Worm (Caenorhabditis elegans): ENCODE results near the gene C31H2.14.

Gene C31H2.14

DNA sequence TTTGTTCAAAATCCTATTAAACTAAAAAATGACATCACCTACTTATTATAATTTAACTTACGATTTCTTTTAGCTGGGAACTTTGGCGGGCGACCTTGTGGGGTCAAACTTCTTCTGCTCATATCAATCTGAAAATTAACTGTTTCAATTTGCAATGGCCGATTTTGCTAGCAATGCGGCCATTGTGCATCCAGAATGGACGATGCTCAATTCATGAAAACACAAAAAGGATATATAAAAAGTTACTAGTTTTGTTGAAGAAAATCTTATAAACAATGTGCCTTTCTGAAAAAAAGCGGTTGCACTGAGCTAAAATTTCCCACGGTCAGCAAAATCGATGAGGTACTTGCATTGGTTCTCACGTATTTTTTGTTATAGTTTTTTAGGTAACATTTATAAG lies 6.3 kb downstream of the C31H2.14 start, which contains the start of gene C31H2.3:
Gene C31H2.3, minus strand, starts transcription at position 101 of the 400 bp plus-strand sequence.
- TF ChIP-seq lsy-2 (tag; optimal IDR thresholded peaks at IDR 0.05) (no peak), ceh-62 (tag; optimal IDR thresholded peaks at IDR 0.05) (no peak), zip-11 (GFP tag; IDR thresholded peaks at IDR 0.05) (no peak), nhr-42 (GFP tag; IDR thresholded peaks at IDR 0.05) (no peak), mdl-1 (tag; optimal IDR thresholded peaks at IDR 0.05) (no peak), F10B5.3 (tag; optimal IDR thresholded peaks at IDR 0.05) (no peak), nhr-41 (GFP tag; IDR thresholded peaks at IDR 0.05) (no peak), attf-4 (tag; optimal IDR thresholded peaks at IDR 0.05) (no peak), hlh-11 (tag; optimal IDR thresholded peaks at IDR 0.05) (no peak)

DNA sequence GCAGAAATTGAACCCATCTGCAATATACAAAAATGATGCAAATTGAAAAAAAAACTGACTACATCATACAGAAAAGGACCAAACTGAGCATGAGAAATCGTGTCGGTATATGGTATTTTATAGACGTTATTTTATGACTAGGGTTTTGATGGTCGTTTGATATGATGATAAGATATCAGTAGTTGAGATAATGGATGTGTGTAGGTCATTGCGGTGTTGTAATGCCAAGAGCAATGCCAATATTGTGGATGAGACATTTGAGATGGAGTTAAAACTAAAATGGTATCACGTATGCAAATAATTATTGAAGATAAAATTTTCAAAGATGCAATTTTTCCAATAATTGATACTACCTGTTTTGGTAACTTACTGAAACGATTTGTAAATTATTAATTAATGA lies 11.6 kb downstream of the C31H2.14 start, which contains the start of gene C31H2.4:
Gene C31H2.4, minus strand, starts transcription at position 19 of the 400 bp plus-strand sequence.
- TF ChIP-seq Y105C5A.15 (GFP tag; IDR thresholded peaks at IDR 0.05) (no peak), php-3 (GFP tag; IDR thresholded peaks at IDR 0.05) (peak; percentile 60; the same call in 1 of the 2 replicates), nhr-28 (tag; optimal IDR thresholded peaks at IDR 0.05) (peak; percentile 35), dve-1 (tag; optimal IDR thresholded peaks at IDR 0.05; ENCODE audit: insufficient read depth) (peak; percentile 8), nhr-25 (tag; optimal IDR thresholded peaks at IDR 0.05; ENCODE audit: borderline replicate concordance, insufficient read depth) (no peak)

DNA sequence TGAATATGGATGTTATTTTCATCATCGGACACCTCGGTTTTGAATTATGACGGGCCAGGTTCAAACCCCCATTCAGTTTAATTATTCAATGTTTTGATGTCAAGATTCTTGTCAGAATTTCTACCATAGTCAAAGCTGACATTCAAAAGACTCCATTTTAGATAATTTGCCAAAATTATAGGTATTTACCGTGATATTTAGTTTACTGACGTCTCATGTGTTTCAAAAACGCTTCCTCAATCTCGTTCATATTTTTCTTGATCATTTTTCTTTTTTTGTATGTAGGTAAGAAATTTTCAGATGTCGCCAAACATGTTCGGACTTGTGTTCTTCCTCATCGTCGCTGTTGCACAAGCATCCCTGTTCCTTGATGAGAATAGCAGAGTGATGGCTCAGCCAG lies 14.7 kb downstream of the C31H2.14 start, which contains the start of gene EGAP5.1:
Gene EGAP5.1, plus strand, starts transcription at position 301 of the 400 bp plus-strand sequence.
- no peak for TF ChIP-seq nhr-76 (tag; optimal IDR thresholded peaks at IDR 0.05)
- no peak for TF ChIP-seq ces-1 (GFP tag; optimal IDR thresholded peaks at IDR 0.05)
- TF ChIP-seq nhr-42 (GFP tag; IDR thresholded peaks at IDR 0.05): no peak
- TF ChIP-seq T26A8.4 (GFP tag; IDR thresholded peaks at IDR 0.05): no peak
- no peak for TF ChIP-seq F37D6.2 (tag; optimal IDR thresholded peaks at IDR 0.05)

DNA sequence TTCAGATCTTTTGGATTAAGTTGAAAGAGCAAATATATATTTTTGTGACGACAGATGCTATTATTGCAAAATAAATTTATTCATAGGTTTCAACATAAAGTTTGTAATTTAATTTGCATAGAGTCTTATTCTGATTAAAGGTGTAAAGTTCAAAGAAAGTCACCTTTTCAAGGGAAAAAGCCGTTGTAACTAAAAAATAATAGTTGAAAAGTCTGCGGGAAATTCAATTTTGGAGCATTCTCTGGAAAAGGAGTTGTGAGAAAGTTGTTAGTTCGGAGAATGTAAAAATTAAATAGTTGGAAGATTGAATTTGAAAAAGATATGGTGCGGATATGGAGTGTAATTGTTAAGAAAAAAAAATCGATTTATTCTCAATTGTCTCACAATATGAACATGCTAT lies 16.0 kb downstream of the C31H2.14 start:
- no peak for TF ChIP-seq rbr-2 (tag; optimal IDR thresholded peaks at IDR 0.05)
- no peak for TF ChIP-seq zfp-3 (GFP tag; conservative IDR thresholded peaks at IDR 0.05)
- no peak for TF ChIP-seq ceh-44 (GFP tag; IDR thresholded peaks at IDR 0.05)
- TF ChIP-seq tra-1 (GFP tag; IDR thresholded peaks at IDR 0.05): no peak
- no peak for TF ChIP-seq daf-19 (GFP tag; conservative IDR thresholded peaks at IDR 0.05)
- TF ChIP-seq zip-11 (GFP tag; IDR thresholded peaks at IDR 0.05): no peak
- TF ChIP-seq spr-1 (tag; optimal IDR thresholded peaks at IDR 0.05): no peak
- no peak for TF ChIP-seq nhr-28 (tag; optimal IDR thresholded peaks at IDR 0.05)
- TF ChIP-seq unc-62 (GFP tag; optimal IDR thresholded peaks at IDR 0.05 in 1 of 2): no peak
- no peak for TF ChIP-seq unc-62 (tag; optimal IDR thresholded peaks at IDR 0.05)
- TF ChIP-seq unc-39 (tag; optimal IDR thresholded peaks at IDR 0.05): no peak
- TF ChIP-seq Y5F2A.4 (GFP tag; optimal IDR thresholded peaks at IDR 0.05): no peak
- no peak for TF ChIP-seq T20F7.1 (GFP tag; optimal IDR thresholded peaks at IDR 0.05)
- TF ChIP-seq ZK546.5 (tag; optimal IDR thresholded peaks at IDR 0.05): no peak
- TF ChIP-seq ztf-11 (tag; optimal IDR thresholded peaks at IDR 0.05): no peak
- TF ChIP-seq arid-1 (GFP tag; conservative IDR thresholded peaks at IDR 0.05): no peak
- no peak for TF ChIP-seq fkh-10 (GFP tag; optimal IDR thresholded peaks at IDR 0.05)
- no peak for TF ChIP-seq nhr-102 (tag; optimal IDR thresholded peaks at IDR 0.05)
- no peak for TF ChIP-seq T26A8.4 (GFP tag; IDR thresholded peaks at IDR 0.05)
- no peak for TF ChIP-seq Y75B8A.6 (GFP tag; IDR thresholded peaks at IDR 0.05)

DNA sequence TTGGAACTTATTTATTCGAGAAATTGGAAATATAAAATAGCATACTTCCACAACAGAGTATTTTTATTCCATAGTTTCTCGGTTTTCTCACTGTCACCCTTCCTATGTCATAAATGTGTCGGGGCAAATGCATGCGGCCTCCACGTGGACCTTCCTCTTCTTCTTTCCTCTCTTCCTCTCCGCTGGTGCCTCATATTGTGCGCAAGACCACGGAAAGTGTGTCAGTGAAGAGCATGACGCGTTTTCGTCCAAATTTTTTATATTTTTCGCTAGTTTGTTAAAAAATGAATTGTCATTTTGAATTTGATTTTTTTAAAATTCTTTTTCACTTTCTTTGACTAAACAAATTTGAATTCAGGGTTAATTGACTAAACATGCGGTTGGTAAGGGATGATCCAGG lies 17.0 kb downstream of the C31H2.14 start, which contains the start of gene mans-3:
Gene mans-3, plus strand, starts transcription at position 359 of the 400 bp plus-strand sequence.
- TF ChIP-seq tag-97 (GFP tag; IDR thresholded peaks at IDR 0.05) (no peak), ctbp-1 (GFP tag; IDR thresholded peaks at IDR 0.05) (no peak; the same call in 1 of the 2 replicates), mxl-2 (GFP tag; conservative IDR thresholded peaks at IDR 0.05) (peak; percentile 96), madf-5 (GFP tag; IDR thresholded peaks at IDR 0.05) (no peak), D1046.2 (GFP tag; IDR thresholded peaks at IDR 0.05) (no peak), egl-43 (GFP tag; IDR thresholded peaks at IDR 0.05) (no peak), ZK546.5 (tag; optimal IDR thresholded peaks at IDR 0.05) (peak in 1 of 2 experiments; percentile 13), T20F7.1 (GFP tag; optimal IDR thresholded peaks at IDR 0.05) (peak; percentile 84), ceh-32 (tag; optimal IDR thresholded peaks at IDR 0.05; ENCODE audit: poor library complexity) (peak; percentile 42), F44E2.7 (GFP tag; IDR thresholded peaks at IDR 0.05) (no peak), R02D3.7 (tag; optimal IDR thresholded peaks at IDR 0.05) (no peak), nhr-77 (tag; optimal IDR thresholded peaks at IDR 0.05) (peak; percentile 92), dmd-9 (GFP tag; IDR thresholded peaks at IDR 0.05) (no peak)
